Fruit fly (Drosophila melanogaster) whole organism, pupa: ENCODE results near the gene CG4972.

Experiments
- CG10348 ChIP-seq: fragments of 200-800 bp; sonication (Bioruptor generic); IDR thresholded peaks from 2 replicates; pipeline ENCODE4 v1.3.6; 2022; ENCODE audit warnings: missing biosample characterization, missing genetic modification characterization
- CG12605 ChIP-seq: fragments of 200-800 bp; sonication (Bioruptor generic); IDR thresholded peaks from 2 replicates; pipeline ENCODE4 v1.3.6; 2022; ENCODE audit warnings: missing biosample characterization, missing genetic modification characterization
- CG13204 ChIP-seq: fragments of 200-800 bp; sonication (Bioruptor generic); optimal IDR thresholded peaks from 2 replicates; lab custom pipeline; 2018; ENCODE audit warnings: missing biosample characterization, mild to moderate bottlenecking, missing genetic modification characterization, moderate library complexity
- CG14655 ChIP-seq: fragments of 200-800 bp; sonication (Bioruptor generic); optimal IDR thresholded peaks from 3 replicates; lab custom pipeline; 2017; ENCODE audit warnings: mild to moderate bottlenecking, missing biosample characterization, missing genetic modification reagents, missing genetic modification characterization
- CG15710 ChIP-seq: fragments of 200-800 bp; sonication (Bioruptor generic); optimal IDR thresholded peaks from 2 replicates; lab custom pipeline; 2018; ENCODE audit warnings: missing biosample characterization, mild to moderate bottlenecking, missing genetic modification characterization, moderate library complexity
- CG17806 ChIP-seq: fragments of 200-800 bp; sonication (Bioruptor generic); optimal IDR thresholded peaks from 2 replicates; lab custom pipeline; 2018; ENCODE audit warnings: missing biosample characterization, mild to moderate bottlenecking, missing genetic modification characterization, moderate library complexity
- CG32121 ChIP-seq: fragments of 200-800 bp; sonication (Bioruptor generic); IDR thresholded peaks from 2 replicates; pipeline ENCODE4 v1.3.6; 2022; ENCODE audit warnings: missing biosample characterization, missing genetic modification characterization
- CG34367 ChIP-seq: fragments of 200-800 bp; sonication (Bioruptor generic); optimal IDR thresholded peaks from 2 replicates; lab custom pipeline; 2018; ENCODE audit warnings: missing biosample characterization, mild to moderate bottlenecking, missing genetic modification characterization
- CG4496 ChIP-seq: fragments of 200-800 bp; sonication (Bioruptor generic); IDR thresholded peaks from 3 replicates; pipeline ENCODE4 v1.3.6; 2022; ENCODE audit warnings: missing biosample characterization, missing genetic modification characterization
- CG8159 ChIP-seq: fragments of 200-800 bp; sonication (Bioruptor generic); optimal IDR thresholded peaks from 3 replicates; lab custom pipeline; 2018; ENCODE audit warnings: missing biosample characterization, mild to moderate bottlenecking, missing genetic modification characterization, moderate library complexity
- CG8301 ChIP-seq: fragments of 200-800 bp; sonication (Bioruptor generic); optimal IDR thresholded peaks from 2 replicates; lab custom pipeline; 2018; ENCODE audit warnings: missing biosample characterization, mild to moderate bottlenecking, missing genetic modification characterization
- CG9948 ChIP-seq: fragments of 200-800 bp; sonication (Bioruptor generic); optimal IDR thresholded peaks from 2 replicates; lab custom pipeline; 2018; ENCODE audit warnings: missing biosample characterization, mild to moderate bottlenecking, missing genetic modification characterization, moderate library complexity
- D1 ChIP-seq: fragments of 200-800 bp; sonication (Bioruptor generic); optimal IDR thresholded peaks from 2 replicates; lab custom pipeline; 2018; ENCODE audit warnings: missing biosample characterization, mild to moderate bottlenecking, missing genetic modification characterization, moderate library complexity
- EcR ChIP-seq: fragments of 200-800 bp; sonication (Bioruptor generic); optimal IDR thresholded peaks from 3 replicates; lab custom pipeline; 2019; ENCODE audit warnings: missing biosample characterization, missing genetic modification characterization, mild to moderate bottlenecking, moderate library complexity, missing genetic modification reagents
- Ets98B ChIP-seq: fragments of 200-800 bp; sonication (Bioruptor generic); IDR thresholded peaks from 2 replicates; pipeline ENCODE4 v1.3.6; 2022; ENCODE audit warnings: missing biosample characterization, missing genetic modification characterization
- Pif1A ChIP-seq: fragments of 200-800 bp; sonication (Bioruptor generic); optimal IDR thresholded peaks from 3 replicates; lab custom pipeline; 2016; ENCODE audit warnings: missing biosample characterization, missing genetic modification characterization
- Pif1B ChIP-seq: fragments of 200-800 bp; sonication (Bioruptor generic); optimal IDR thresholded peaks from 3 replicates; lab custom pipeline; 2016; ENCODE audit warnings: missing biosample characterization, missing genetic modification characterization
- Snoo ChIP-seq: fragments of 200-800 bp; sonication (Bioruptor generic); optimal IDR thresholded peaks from 3 replicates; lab custom pipeline; 2017; ENCODE audit warnings: missing biosample characterization, mild to moderate bottlenecking, missing genetic modification characterization, inconsistent platforms
- fd96Ca ChIP-seq: fragments of 200-800 bp; sonication (Bioruptor generic); IDR thresholded peaks from 3 replicates; pipeline ENCODE4 v1.3.6; 2022; ENCODE audit warnings: missing biosample characterization, missing genetic modification characterization
- gl ChIP-seq: fragments of 200-800 bp; sonication (Bioruptor generic); optimal IDR thresholded peaks from 2 replicates; lab custom pipeline; 2018; ENCODE audit warnings: missing biosample characterization, mild to moderate bottlenecking, missing genetic modification characterization
- rn ChIP-seq: fragments of 200-800 bp; sonication (Bioruptor generic); IDR thresholded peaks from 2 replicates; pipeline ENCODE4 v1.3.6; 2022; ENCODE audit warnings: missing biosample characterization, missing genetic modification characterization

The CG4972 gene

dm6 chr2L:10310614-10311382, 3.8 kb upstream of the CG4972 start, which contains the start of gene Cdk5alpha:
Gene Cdk5alpha, minus strand, starts transcription at chr2L:10310956.
- TF ChIP-seq CG32121 = no peak
- TF ChIP-seq CG13204 (GFP tag; lab: Kevin White, UChicago) = no peak
- no peak for TF ChIP-seq EcR (GFP tag; lab: Kevin White, UChicago)
- no peak for TF ChIP-seq fd96Ca (GFP tag; lab: Robert Waterston, UW)
- no peak for TF ChIP-seq CG15710 (tag; lab: Kevin White, UChicago)
- no peak for TF ChIP-seq CG14655
- no peak for TF ChIP-seq CG10348
- no peak for TF ChIP-seq rn
- no peak for TF ChIP-seq CG8159
- no peak for TF ChIP-seq D1 (tag; lab: Kevin White, UChicago)
- no peak for TF ChIP-seq CG4496 (GFP tag; lab: Robert Waterston, UW)
- TF ChIP-seq CG8301 (tag; lab: Kevin White, UChicago) = no peak
- no peak for TF ChIP-seq Pif1B
- TF ChIP-seq Snoo (tag; lab: Kevin White, UChicago) = no peak
- TF ChIP-seq Ets98B = no peak
- no peak for TF ChIP-seq CG12605 (GFP tag; lab: Robert Waterston, UW)
- no peak for TF ChIP-seq gl (tag; lab: Kevin White, UChicago)
- no peak for TF ChIP-seq CG9948 (tag; lab: Kevin White, UChicago)

DNA sequence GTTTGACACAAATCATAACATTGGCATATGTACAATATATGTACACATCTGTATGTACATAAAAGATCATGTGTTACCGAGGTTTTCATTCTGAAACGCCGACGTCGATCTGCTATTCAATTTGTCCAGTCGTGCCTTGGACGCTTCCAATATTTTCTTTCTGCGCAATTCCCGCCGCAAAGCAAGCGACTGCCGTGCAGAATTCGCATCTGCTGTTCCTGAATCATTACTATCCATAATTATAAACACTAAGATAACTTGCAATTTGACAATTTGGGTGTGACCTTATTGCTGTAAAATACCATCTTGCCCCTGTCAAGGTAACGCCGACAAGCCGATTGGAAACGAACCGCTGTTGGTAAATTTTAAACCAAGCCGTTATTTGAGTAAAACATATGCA, 2.8 kb upstream of the CG4972 start:
- TF ChIP-seq gl (tag; lab: Kevin White, UChicago) (no peak), CG17806 (no peak), CG9948 (tag; lab: Kevin White, UChicago) (no peak), Pif1B (no peak), CG13204 (GFP tag; lab: Kevin White, UChicago) (no peak), CG15710 (tag; lab: Kevin White, UChicago) (no peak), Pif1A (GFP tag; lab: Kevin White, UChicago) (no peak)
- TF ChIP-seq, all 21 proteins: peak for 0

- TF ChIP-seq CG10348 (no peak), rn (no peak), D1 (tag; lab: Kevin White, UChicago) (no peak), fd96Ca (GFP tag; lab: Robert Waterston, UW) (no peak), CG17806 (no peak), CG8301 (tag; lab: Kevin White, UChicago) (no peak), CG8159 (no peak), CG9948 (tag; lab: Kevin White, UChicago) (no peak), CG32121 (no peak), Pif1A (GFP tag; lab: Kevin White, UChicago) (no peak), Pif1B (no peak), CG34367 (no peak), CG12605 (GFP tag; lab: Robert Waterston, UW) (no peak), CG15710 (tag; lab: Kevin White, UChicago) (no peak), gl (tag; lab: Kevin White, UChicago) (no peak), CG13204 (GFP tag; lab: Kevin White, UChicago) (no peak), CG4496 (GFP tag; lab: Robert Waterston, UW) (no peak), Snoo (tag; lab: Kevin White, UChicago) (no peak), CG14655 (no peak)
Observed at dm6 chr2L:10315888-10316287, 1.3 kb downstream of the CG4972 start.

DNA sequence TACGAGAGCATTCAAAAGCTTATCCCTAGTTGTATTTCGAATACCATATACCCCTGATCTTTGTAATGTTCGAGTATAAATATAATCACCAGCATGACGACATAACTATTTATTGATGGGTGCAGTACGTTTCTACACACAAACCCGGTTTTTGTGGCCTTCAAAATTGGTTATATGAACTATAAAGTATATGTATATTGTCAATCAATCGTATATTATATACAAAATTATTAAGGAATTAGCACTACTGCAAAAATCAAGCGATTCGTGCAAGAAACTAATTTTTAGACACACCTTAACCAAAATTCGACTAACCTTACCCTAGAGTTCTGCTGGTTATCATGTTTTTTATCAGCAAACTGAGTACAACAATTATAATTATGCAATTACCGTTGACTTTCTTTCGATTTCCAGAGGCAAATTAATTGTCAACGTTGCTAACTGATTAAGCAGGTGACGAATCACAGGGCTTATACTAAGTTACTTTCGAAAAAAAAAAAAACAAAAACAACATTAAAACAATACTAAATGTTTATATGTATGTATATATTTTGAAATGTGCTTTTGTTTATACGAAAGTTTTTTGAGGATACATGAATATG, 5.7 kb downstream of the CG4972 start:
- no peak for TF ChIP-seq CG13204 (GFP tag; lab: Kevin White, UChicago)
- no peak for TF ChIP-seq CG17806
- TF ChIP-seq Pif1B = no peak
- TF ChIP-seq fd96Ca (GFP tag; lab: Robert Waterston, UW) = no peak
- no peak for TF ChIP-seq CG8301 (tag; lab: Kevin White, UChicago)
- no peak for TF ChIP-seq rn
- TF ChIP-seq CG34367 = no peak

DNA sequence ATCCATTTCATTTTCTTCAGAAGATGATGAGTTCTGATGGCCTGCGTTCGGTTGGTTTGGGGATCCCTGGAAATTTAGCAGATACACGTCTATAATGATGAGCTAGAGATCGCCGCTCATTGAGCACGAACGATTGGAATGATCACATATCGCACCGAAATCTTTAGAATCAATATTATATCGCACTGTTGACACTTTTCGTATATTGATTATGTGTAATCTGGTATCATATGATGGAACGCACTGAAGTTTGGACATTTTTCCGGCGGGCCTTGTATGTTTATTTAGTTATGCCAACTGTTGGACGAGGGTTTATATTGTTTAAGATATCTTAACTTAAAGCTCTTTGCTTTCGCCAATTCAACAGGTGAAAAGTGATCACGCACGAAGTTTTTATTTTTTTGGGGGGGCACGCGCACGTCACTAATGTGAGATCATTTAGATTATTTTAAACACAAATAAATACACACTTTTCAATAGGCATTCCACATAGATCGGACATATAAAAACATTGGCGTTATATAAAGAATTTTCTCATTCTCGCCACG, 6.5 kb downstream of the CG4972 start:
- TF ChIP-seq Pif1A (GFP tag; lab: Kevin White, UChicago) = no peak
- TF ChIP-seq CG14655 = no peak
- no peak for TF ChIP-seq CG17806
- no peak for TF ChIP-seq CG10348
- TF ChIP-seq CG8301 (tag; lab: Kevin White, UChicago) = no peak
- no peak for TF ChIP-seq Snoo (tag; lab: Kevin White, UChicago)
- no peak for TF ChIP-seq rn
- TF ChIP-seq Ets98B = no peak
- TF ChIP-seq CG8159 = no peak
- no peak for TF ChIP-seq EcR (GFP tag; lab: Kevin White, UChicago)
- TF ChIP-seq CG9948 (tag; lab: Kevin White, UChicago) = no peak
- TF ChIP-seq gl (tag; lab: Kevin White, UChicago) = no peak
- TF ChIP-seq CG32121 = no peak
- no peak for TF ChIP-seq CG15710 (tag; lab: Kevin White, UChicago)

dm6 chr2L:10321612-10322011, 7.0 kb downstream of the CG4972 start:
- TF ChIP-seq fd96Ca (GFP tag; lab: Robert Waterston, UW) (no peak), CG32121 (peak; percentile 51; the same call in 1 of the 2 replicates), gl (tag; lab: Kevin White, UChicago) (peak; percentile 42), EcR (GFP tag; lab: Kevin White, UChicago) (peak; percentile 90)
